Fruit fly (Drosophila melanogaster) whole organism, embryonic: ENCODE results near the gene CG9107.

Experiments
- Atf-2 ChIP-seq: fragments of 200-800 bp; sonication (Bioruptor generic); optimal IDR thresholded peaks from 2 replicates; lab custom pipeline; 2016; ENCODE audit warnings: missing biosample characterization, missing genetic modification characterization
- CG12942 ChIP-seq: fragments of 200-800 bp; sonication (Bioruptor generic); optimal IDR thresholded peaks from 3 replicates; lab custom pipeline; 2016; ENCODE audit warnings: missing biosample characterization, missing genetic modification characterization
- CG14710 ChIP-seq: fragments of 200-800 bp; sonication (Bioruptor generic); optimal IDR thresholded peaks from 3 replicates; lab custom pipeline; 2019; ENCODE audit warnings: missing biosample characterization, mild to moderate bottlenecking, missing genetic modification characterization, moderate library complexity
- CG15601 ChIP-seq: fragments of 200-800 bp; sonication (Bioruptor generic); optimal IDR thresholded peaks from 3 replicates; lab custom pipeline; 2019; ENCODE audit warnings: missing biosample characterization, mild to moderate bottlenecking, missing genetic modification characterization, moderate library complexity
- CG15696 ChIP-seq: fragments of 200-800 bp; sonication (Bioruptor generic); optimal IDR thresholded peaks from 2 replicates; lab custom pipeline; 2019; ENCODE audit warnings: missing biosample characterization, mild to moderate bottlenecking, missing genetic modification characterization, moderate library complexity
- CG1603 ChIP-seq: fragments of 200-800 bp; sonication (Bioruptor generic); optimal IDR thresholded peaks from 2 replicates; lab custom pipeline; 2019; ENCODE audit warnings: missing biosample characterization, mild to moderate bottlenecking, missing genetic modification characterization, moderate library complexity
- CG17186 ChIP-seq: fragments of 200-800 bp; sonication (Bioruptor generic); optimal IDR thresholded peaks from 3 replicates; lab custom pipeline; 2017; ENCODE audit warnings: missing biosample characterization, missing genetic modification reagents, missing genetic modification characterization
- CG18011 ChIP-seq: fragments of 200-800 bp; sonication (Bioruptor generic); optimal IDR thresholded peaks from 2 replicates; lab custom pipeline; 2017; ENCODE audit warnings: missing biosample characterization, missing genetic modification characterization, mild to moderate bottlenecking, moderate library complexity, missing genotype
- CG18619 ChIP-seq: fragments of 200-800 bp; sonication (Bioruptor generic); optimal IDR thresholded peaks from 3 replicates; lab custom pipeline; 2017; ENCODE audit warnings: missing biosample characterization, mild to moderate bottlenecking, missing genetic modification characterization
- CG18764 ChIP-seq: fragments of 200-800 bp; sonication (Bioruptor generic); optimal IDR thresholded peaks from 3 replicates; lab custom pipeline; 2016; ENCODE audit warnings: missing biosample characterization, missing genetic modification characterization
- CG2712 ChIP-seq: fragments of 200-800 bp; optimal IDR thresholded peaks from 3 replicates; lab custom pipeline; 2019; ENCODE audit warnings: missing biosample characterization, mild to moderate bottlenecking, missing genetic modification characterization, moderate library complexity
- CG33213 ChIP-seq: fragments of 200-800 bp; sonication (Bioruptor generic); optimal IDR thresholded peaks from 3 replicates; lab custom pipeline; 2016; ENCODE audit warnings: missing biosample characterization, missing genetic modification characterization
- CG9727 ChIP-seq: fragments of 200-800 bp; sonication (Bioruptor generic); optimal IDR thresholded peaks from 3 replicates; lab custom pipeline; 2017; ENCODE audit warnings: missing biosample characterization, mild to moderate bottlenecking, missing genetic modification characterization
- CG9797 ChIP-seq: fragments of 200-800 bp; sonication (Bioruptor generic); optimal IDR thresholded peaks from 3 replicates; lab custom pipeline; 2018; ENCODE audit warnings: missing biosample characterization, mild to moderate bottlenecking, missing genetic modification characterization
- CHES-1-like ChIP-seq: fragments of 200-800 bp; sonication (Bioruptor generic); optimal IDR thresholded peaks from 2 replicates; lab custom pipeline; 2016; ENCODE audit warnings: missing biosample characterization, missing genetic modification characterization
- D ChIP-seq, 2 experiments: fragments of 200-800 bp in 1 of 2; fragments of >200 bp in 1 of 2; sonication (Bioruptor generic) in 1 of 2; optimal IDR thresholded peaks; 2 replicates in 1 of 2; 3 replicates in 1 of 2; lab custom pipeline; 2017; ENCODE audit warnings: mild to moderate bottlenecking in 1 of 2, missing biosample characterization in 1 of 2, missing genetic modification characterization in 1 of 2, missing genetic modification reagents in 1 of 2
- Dad ChIP-seq: fragments of 200-800 bp; sonication (Bioruptor generic); optimal IDR thresholded peaks from 3 replicates; lab custom pipeline; 2016; ENCODE audit warnings: missing biosample characterization, missing genetic modification characterization
- Dip2 ChIP-seq: fragments of 200-800 bp; sonication (Bioruptor generic); IDR thresholded peaks from 2 replicates; pipeline ENCODE4 v1.3.6; 2022; ENCODE audit warnings: missing biosample characterization, missing genetic modification characterization
- E2f2 ChIP-seq: fragments of 200-800 bp; sonication (Bioruptor generic); IDR thresholded peaks from 2 replicates; pipeline ENCODE4 v1.3.6; 2022; ENCODE audit warnings: missing biosample characterization, missing genetic modification characterization
- Ets65A ChIP-seq: fragments of 200-800 bp; sonication (Bioruptor generic); peaks from one replicate; lab custom pipeline; 2016; ENCODE audit warnings: missing biosample characterization, missing genetic modification characterization
- Fer2 ChIP-seq: fragments of 200-800 bp; sonication (Bioruptor generic); optimal IDR thresholded peaks from 2 replicates; lab custom pipeline; 2018; ENCODE audit warnings: missing biosample characterization, mild to moderate bottlenecking, missing genetic modification characterization, moderate library complexity
- Gug ChIP-seq: fragments of 200-800 bp; sonication (Bioruptor generic); IDR thresholded peaks from 4 replicates; pipeline ENCODE4 v1.3.6; 2022; ENCODE audit warnings: missing biosample characterization, missing genetic modification characterization
- HHEX ChIP-seq: fragments of 200-800 bp; sonication (Bioruptor generic); optimal IDR thresholded peaks from 3 replicates; lab custom pipeline; 2017; ENCODE audit warnings: missing biosample characterization, mild to moderate bottlenecking, missing genetic modification characterization, missing genetic modification reagents
- Hr78 ChIP-seq, 2 experiments: fragments of 200-800 bp in 1 of 2; fragments of >200 bp in 1 of 2; sonication (Bioruptor generic) in 1 of 2; optimal IDR thresholded peaks; 2 replicates each; lab custom pipeline; 2017 to 2019; ENCODE audit warnings: missing biosample characterization in 2 of 2, missing genetic modification characterization in 2 of 2, mild to moderate bottlenecking in 1 of 2, moderate library complexity in 1 of 2
- Mes4 ChIP-seq: fragments of 200-800 bp; sonication (Bioruptor generic); optimal IDR thresholded peaks from 2 replicates; lab custom pipeline; 2016; ENCODE audit warnings: missing biosample characterization, missing genetic modification characterization
- Myb ChIP-seq: fragments of 200-800 bp; sonication (Bioruptor generic); optimal IDR thresholded peaks from 2 replicates; lab custom pipeline; 2016; ENCODE audit warnings: missing biosample characterization, missing genetic modification characterization
- PHDP ChIP-seq: fragments of 200-800 bp; sonication (Bioruptor generic); optimal IDR thresholded peaks from 3 replicates; lab custom pipeline; 2018; ENCODE audit warnings: missing biosample characterization, mild to moderate bottlenecking, missing genetic modification characterization, moderate library complexity
- Side ChIP-seq: fragments of 200-800 bp; sonication (Bioruptor generic); optimal IDR thresholded peaks from 2 replicates; lab custom pipeline; 2016; ENCODE audit warnings: missing biosample characterization, missing genetic modification characterization
- Sin3A ChIP-seq: fragments of >200 bp; optimal IDR thresholded peaks from 2 replicates; lab custom pipeline; 2018
- Sry-δ ChIP-seq: fragments of 200-800 bp; sonication (Bioruptor generic); optimal IDR thresholded peaks from 2 replicates; lab custom pipeline; 2016; ENCODE audit warnings: missing biosample characterization, missing genetic modification characterization
- Taf1 ChIP-seq: fragments of 200-800 bp; sonication (Bioruptor generic); IDR thresholded peaks from 2 replicates; pipeline ENCODE4 v1.3.6; 2022; ENCODE audit warnings: missing biosample characterization, missing genetic modification characterization
- Trl ChIP-seq, 3 experiments: fragments of >200 bp in 2 of 3; fragments of 200-800 bp in 1 of 3; sonication (Bioruptor generic) in 1 of 3; optimal IDR thresholded peaks; 2 replicates in 1 of 3; 3 replicates in 2 of 3; lab custom pipeline; 2016 to 2017; ENCODE audit warnings: missing biosample characterization in 1 of 3, missing genetic modification characterization in 1 of 3
- YL-1 ChIP-seq: fragments of 200-800 bp; sonication (Bioruptor generic); optimal IDR thresholded peaks from 3 replicates; lab custom pipeline; 2017; ENCODE audit warnings: missing biosample characterization, mild to moderate bottlenecking, missing genetic modification characterization
- chn ChIP-seq: fragments of 200-800 bp; sonication (Bioruptor generic); optimal IDR thresholded peaks from 2 replicates; lab custom pipeline; 2016; ENCODE audit warnings: missing biosample characterization, missing genetic modification characterization
- en ChIP-seq: fragments of 200-800 bp; sonication (Bioruptor generic); optimal IDR thresholded peaks from 2 replicates; lab custom pipeline; 2016; ENCODE audit warnings: missing biosample characterization, missing genetic modification characterization
- fd3F ChIP-seq: fragments of 200-800 bp; sonication (Bioruptor generic); optimal IDR thresholded peaks from 2 replicates; lab custom pipeline; 2018; ENCODE audit warnings: missing biosample characterization, mild to moderate bottlenecking, missing genetic modification characterization, moderate library complexity
- kay ChIP-seq: fragments of 200-800 bp; sonication (Bioruptor generic); optimal IDR thresholded peaks from 2 replicates; lab custom pipeline; 2016; ENCODE audit warnings: missing biosample characterization, missing genetic modification characterization
- mam ChIP-seq: fragments of 200-800 bp; sonication (Bioruptor generic); optimal IDR thresholded peaks from 3 replicates; lab custom pipeline; 2016; ENCODE audit warnings: missing biosample characterization, missing genetic modification characterization
- nmo ChIP-seq: fragments of 200-800 bp; sonication (Bioruptor generic); optimal IDR thresholded peaks from 2 replicates; lab custom pipeline; 2018; ENCODE audit warnings: missing biosample characterization, mild to moderate bottlenecking, missing genetic modification characterization, moderate library complexity
- oc ChIP-seq: fragments of 200-800 bp; sonication (Bioruptor generic); optimal IDR thresholded peaks from 2 replicates; lab custom pipeline; 2018; ENCODE audit warnings: missing biosample characterization, mild to moderate bottlenecking, missing genetic modification characterization, moderate library complexity
- pnt ChIP-seq: fragments of 200-800 bp; sonication (Bioruptor generic); optimal IDR thresholded peaks from 3 replicates; lab custom pipeline; 2016; ENCODE audit warnings: missing biosample characterization, missing genetic modification characterization
- pum ChIP-seq: fragments of 200-800 bp; sonication (Bioruptor generic); optimal IDR thresholded peaks from 2 replicates; lab custom pipeline; 2016; ENCODE audit warnings: missing biosample characterization, missing genetic modification characterization
- scrt ChIP-seq: fragments of 200-800 bp; sonication (Bioruptor generic); optimal IDR thresholded peaks from 2 replicates; lab custom pipeline; 2018; ENCODE audit warnings: missing biosample characterization, mild to moderate bottlenecking, missing genetic modification characterization, moderate library complexity
- sisA ChIP-seq: fragments of 200-800 bp; sonication (Bioruptor generic); IDR thresholded peaks from 2 replicates; pipeline ENCODE4 v1.3.6; 2022; ENCODE audit warnings: missing biosample characterization, missing genetic modification characterization
- sug ChIP-seq: fragments of 200-800 bp; optimal IDR thresholded peaks from 2 replicates; lab custom pipeline; 2019; ENCODE audit warnings: missing biosample characterization, mild to moderate bottlenecking, missing genetic modification characterization, moderate library complexity
- tio ChIP-seq: fragments of 200-800 bp; sonication (Bioruptor generic); optimal IDR thresholded peaks from 2 replicates; lab custom pipeline; 2017; ENCODE audit warnings: missing biosample characterization, missing genetic modification characterization, inconsistent platforms
- trh ChIP-seq: fragments of 200-800 bp; sonication (Bioruptor generic); optimal IDR thresholded peaks from 2 replicates; lab custom pipeline; 2016; ENCODE audit warnings: missing biosample characterization, missing genetic modification characterization
- tx ChIP-seq: fragments of 200-800 bp; sonication (Bioruptor generic); optimal IDR thresholded peaks from 2 replicates; lab custom pipeline; 2016; ENCODE audit warnings: missing biosample characterization, missing genetic modification characterization
- unpg ChIP-seq: fragments of 200-800 bp; sonication (Bioruptor generic); optimal IDR thresholded peaks from 3 replicates; lab custom pipeline; 2018; ENCODE audit warnings: missing biosample characterization, mild to moderate bottlenecking, missing genetic modification characterization, moderate library complexity
- wek ChIP-seq: fragments of 200-800 bp; sonication (Bioruptor generic); optimal IDR thresholded peaks from 3 replicates; lab custom pipeline; 2018; ENCODE audit warnings: missing biosample characterization, mild to moderate bottlenecking, missing genetic modification characterization, moderate library complexity

The CG9107 gene

DNA sequence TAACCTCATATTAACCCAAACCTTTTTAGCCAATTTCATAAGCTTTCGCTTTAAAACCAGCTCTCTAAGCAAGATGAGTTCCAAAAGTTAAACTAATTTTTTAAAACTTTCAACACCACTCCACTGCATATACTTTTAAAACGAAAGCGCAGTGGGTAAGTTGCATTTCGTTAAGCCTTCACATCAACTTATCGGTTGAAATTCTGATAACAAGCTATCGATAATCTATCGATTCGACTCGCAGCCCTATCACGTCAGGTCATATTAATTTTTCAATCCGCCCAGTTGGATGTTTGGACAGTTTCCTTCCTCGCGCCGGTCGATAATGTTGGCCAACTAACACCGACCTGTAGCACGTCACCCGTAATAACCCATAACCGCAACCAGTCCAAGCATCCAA is 38.2 kb downstream of the CG9107 start, which contains the start of gene ifc:
Gene ifc (plus strand): TSS at position 255 of the 400 bp plus-strand sequence.
- TF ChIP-seq Gug: peak; percentile 51; the same call in 3 of the 4 replicates
- TF ChIP-seq Taf1 (GFP tag; lab: Robert Waterston, UW): no peak
- TF ChIP-seq kay (GFP tag; lab: Kevin White, UChicago): peak; percentile 52
- TF ChIP-seq pnt (GFP tag; lab: Kevin White, UChicago): peak; percentile 41
- no peak for TF ChIP-seq tio (GFP tag; lab: Kevin White, UChicago)
- peak; percentile 87 for TF ChIP-seq oc (tag; lab: Kevin White, UChicago)
- peak; percentile 42 for TF ChIP-seq unpg (GFP tag; lab: Kevin White, UChicago)
- TF ChIP-seq nmo: peak; percentile 76
- TF ChIP-seq Trl (optimal IDR thresholded peaks at IDR 0.05; lab: Kevin White, UChicago): no peak
- peak; percentile 75 for TF ChIP-seq Trl (GFP tag; optimal IDR thresholded peaks at IDR 0.05; lab: Kevin White, UChicago)
- TF ChIP-seq pum: peak; percentile 36
- peak; percentile 45 for TF ChIP-seq Atf-2 (GFP tag; lab: Kevin White, UChicago)
- peak; percentile 62 for TF ChIP-seq scrt (GFP tag; lab: Kevin White, UChicago)
- TF ChIP-seq CG9797 (GFP tag; lab: Kevin White, UChicago): peak; percentile 94
- TF ChIP-seq CG9727 (GFP tag; lab: Kevin White, UChicago): peak; percentile 54
- peak; percentile 81 for TF ChIP-seq CG14710
- TF ChIP-seq CG18764 (GFP tag; lab: Kevin White, UChicago): peak; percentile 40
- peak; percentile 76 for TF ChIP-seq CHES-1-like (GFP tag; lab: Kevin White, UChicago)
- peak; percentile 76 for TF ChIP-seq CG2712 (tag; lab: Kevin White, UChicago)
- TF ChIP-seq Hr78 (GFP tag; optimal IDR thresholded peaks at IDR 0.05; lab: Kevin White, UChicago): peak in 1 of 2 experiments; percentile 59
- peak; percentile 82 for TF ChIP-seq Sry-δ (GFP tag; lab: Kevin White, UChicago)
- peak; percentile 69 for TF ChIP-seq Dad (GFP tag; lab: Kevin White, UChicago)
- TF ChIP-seq tx: peak; percentile 37
- peak; percentile 45 for TF ChIP-seq CG12942 (GFP tag; lab: Kevin White, UChicago)
- TF ChIP-seq CG18619 (GFP tag; lab: Kevin White, UChicago): peak; percentile 37
- peak; percentile 91 for TF ChIP-seq CG1603 (tag; lab: Kevin White, UChicago)
- TF ChIP-seq Mes4 (GFP tag; lab: Kevin White, UChicago): peak; percentile 30
- TF ChIP-seq E2f2 (GFP tag; lab: Robert Waterston, UW): no peak
- no peak for TF ChIP-seq sisA
- TF ChIP-seq Side (GFP tag; lab: Kevin White, UChicago): peak; percentile 32
- no peak for TF ChIP-seq D (optimal IDR thresholded peaks at IDR 0.05; lab: Kevin White, UChicago)
- TF ChIP-seq D (GFP tag; optimal IDR thresholded peaks at IDR 0.05; lab: Kevin White, UChicago): no peak
- TF ChIP-seq Sin3A (lab: Kevin White, UChicago): peak; percentile 39
- no peak for TF ChIP-seq Dip2
- TF ChIP-seq CG15696 (tag; lab: Kevin White, UChicago): peak; percentile 40
- TF ChIP-seq CG17186: peak; percentile 66
- TF ChIP-seq CG18011: peak; percentile 10
- TF ChIP-seq Fer2: peak; percentile 10
- peak; percentile 69 for TF ChIP-seq YL-1 (GFP tag; lab: Kevin White, UChicago)
- TF ChIP-seq HHEX (GFP tag; lab: Kevin White, UChicago): peak; percentile 31
- TF ChIP-seq mam: peak; percentile 77
- peak; percentile 60 for TF ChIP-seq sug
- peak; percentile 72 for TF ChIP-seq CG15601 (tag; lab: Kevin White, UChicago)
- peak; percentile 84 for TF ChIP-seq CG33213 (GFP tag; lab: Kevin White, UChicago)
- TF ChIP-seq Ets65A (GFP tag; lab: Kevin White, UChicago): peak; percentile 95
- TF ChIP-seq PHDP: peak; percentile 44
- peak; percentile 4 for TF ChIP-seq trh (GFP tag; lab: Kevin White, UChicago)
- peak; percentile 22 for TF ChIP-seq fd3F
- peak; percentile 30 for TF ChIP-seq wek (GFP tag; lab: Kevin White, UChicago)
- peak; percentile 70 for TF ChIP-seq Myb (GFP tag; lab: Kevin White, UChicago)
- TF ChIP-seq chn (GFP tag; lab: Kevin White, UChicago): peak; percentile 54
- peak; percentile 1 for TF ChIP-seq en
